Fruit fly (Drosophila melanogaster) whole organism, embryonic: ENCODE data around the gene CG31287.
A peak's percentile ranks its signal among the peaks of the same experiment; 100 is the strongest.

Experiments used
- Awh ChIP-seq: fragments of 200-800 bp; sonication (Bioruptor generic); IDR thresholded peaks from 2 replicates; pipeline ENCODE4, ENCODE4 v1.3.6; 2022; ENCODE audit warnings: missing biosample characterization, missing genetic modification characterization
- C15 ChIP-seq: fragments of 200-800 bp; sonication (Bioruptor generic); IDR thresholded peaks from 3 replicates; pipeline ENCODE4 v1.3.6; 2022; ENCODE audit warnings: missing biosample characterization, missing genetic modification characterization
- CG10147 ChIP-seq: fragments of 200-800 bp; sonication (Bioruptor generic); optimal IDR thresholded peaks from 2 replicates; lab custom pipeline; 2019; ENCODE audit warnings: missing biosample characterization, mild to moderate bottlenecking, missing genetic modification characterization, moderate library complexity
- CG10274 ChIP-seq: fragments of 200-800 bp; sonication (Bioruptor generic); optimal IDR thresholded peaks from 3 replicates; lab custom pipeline; 2017; ENCODE audit warnings: missing biosample characterization, mild to moderate bottlenecking, missing genetic modification characterization
- CG10565 ChIP-seq: fragments of 200-800 bp; sonication (Bioruptor generic); optimal IDR thresholded peaks from 3 replicates; lab custom pipeline; 2016; ENCODE audit warnings: missing biosample characterization, mild to moderate bottlenecking, missing genetic modification characterization
- CG14014 ChIP-seq: fragments of 200-800 bp; sonication (Bioruptor generic); IDR thresholded peaks from 2 replicates; pipeline ENCODE4 v1.3.6; 2022; ENCODE audit warnings: missing biosample characterization, missing genetic modification characterization
- CG15073 ChIP-seq: fragments of 200-800 bp; sonication (Bioruptor generic); optimal IDR thresholded peaks from 2 replicates; lab custom pipeline; 2016; ENCODE audit warnings: missing biosample characterization, missing genetic modification characterization
- CG17359 ChIP-seq: fragments of 200-800 bp; sonication (Bioruptor generic); optimal IDR thresholded peaks from 3 replicates; lab custom pipeline; 2018; ENCODE audit warnings: missing biosample characterization, mild to moderate bottlenecking, missing genetic modification characterization, moderate library complexity
- CG32767 ChIP-seq: fragments of 200-800 bp; sonication (Bioruptor generic); IDR thresholded peaks from 2 replicates; pipeline ENCODE4 v1.3.6; 2022; ENCODE audit warnings: missing biosample characterization, missing genetic modification characterization
- CG6765 ChIP-seq: fragments of 200-800 bp; sonication (Bioruptor generic); optimal IDR thresholded peaks from 3 replicates; lab custom pipeline; 2017; ENCODE audit warnings: missing biosample characterization, mild to moderate bottlenecking, missing genetic modification characterization
- CG6791 ChIP-seq: fragments of 200-800 bp; sonication (Bioruptor generic); IDR thresholded peaks from 3 replicates; pipeline ENCODE4 v1.3.6; 2022; ENCODE audit warnings: missing biosample characterization, missing genetic modification characterization; ENCODE audit not compliant: partially characterized antibody
- CG7786 ChIP-seq: fragments of 200-800 bp; sonication (Bioruptor generic); optimal IDR thresholded peaks from 2 replicates; lab custom pipeline; 2016; ENCODE audit warnings: missing biosample characterization, missing genetic modification characterization
- CG7987 ChIP-seq: fragments of 200-800 bp; sonication (Bioruptor generic); optimal IDR thresholded peaks from 2 replicates; lab custom pipeline; 2018; ENCODE audit warnings: missing biosample characterization, mild to moderate bottlenecking, missing genetic modification characterization, moderate library complexity
- CG9797 ChIP-seq: fragments of 200-800 bp; sonication (Bioruptor generic); optimal IDR thresholded peaks from 3 replicates; lab custom pipeline; 2018; ENCODE audit warnings: missing biosample characterization, mild to moderate bottlenecking, missing genetic modification characterization
- CTCF ChIP-seq: fragments of 200-800 bp; sonication (Bioruptor generic); optimal IDR thresholded peaks from 2 replicates; lab custom pipeline; 2017; ENCODE audit warnings: missing biosample characterization, mild to moderate bottlenecking, missing genetic modification characterization, moderate library complexity
- Dll ChIP-seq: fragments of 200-800 bp; sonication (Bioruptor generic); IDR thresholded peaks from 4 replicates; pipeline ENCODE4 v1.3.6; 2022; ENCODE audit warnings: missing biosample characterization, missing genetic modification characterization; ENCODE audit not compliant: partially characterized antibody
- Gug ChIP-seq: fragments of 200-800 bp; sonication (Bioruptor generic); IDR thresholded peaks from 4 replicates; pipeline ENCODE4 v1.3.6; 2022; ENCODE audit warnings: missing biosample characterization, missing genetic modification characterization
- HLH4C ChIP-seq: fragments of 200-800 bp; sonication (Bioruptor generic); IDR thresholded peaks from 3 replicates; pipeline ENCODE4 v1.3.6; 2022; ENCODE audit warnings: missing biosample characterization, missing genetic modification characterization; ENCODE audit not compliant: partially characterized antibody
- Mes4 ChIP-seq: fragments of 200-800 bp; sonication (Bioruptor generic); optimal IDR thresholded peaks from 2 replicates; lab custom pipeline; 2016; ENCODE audit warnings: missing biosample characterization, missing genetic modification characterization
- PHDP ChIP-seq: fragments of 200-800 bp; sonication (Bioruptor generic); optimal IDR thresholded peaks from 3 replicates; lab custom pipeline; 2018; ENCODE audit warnings: missing biosample characterization, mild to moderate bottlenecking, missing genetic modification characterization, moderate library complexity
- Spps ChIP-seq: fragments of 200-800 bp; sonication (Bioruptor generic); optimal IDR thresholded peaks from 2 replicates; lab custom pipeline; 2018; ENCODE audit warnings: missing biosample characterization, mild to moderate bottlenecking, missing genetic modification characterization
- Stat92E ChIP-seq, 3 experiments: fragments of >200 bp in 2 of 3; fragments of 200-800 bp in 1 of 3; sonication (Bioruptor generic) in 1 of 3; optimal IDR thresholded peaks; 2 replicates each; lab custom pipeline; 2017 to 2019; ENCODE audit warnings: missing biosample characterization in 3 of 3, missing genetic modification characterization in 3 of 3, mild to moderate bottlenecking in 1 of 3, moderate library complexity in 1 of 3
- Taf1 ChIP-seq: fragments of 200-800 bp; sonication (Bioruptor generic); IDR thresholded peaks from 2 replicates; pipeline ENCODE4 v1.3.6; 2022; ENCODE audit warnings: missing biosample characterization, missing genetic modification characterization
- YL-1 ChIP-seq: fragments of 200-800 bp; sonication (Bioruptor generic); optimal IDR thresholded peaks from 3 replicates; lab custom pipeline; 2017; ENCODE audit warnings: missing biosample characterization, mild to moderate bottlenecking, missing genetic modification characterization
- ap ChIP-seq: fragments of 200-800 bp; sonication (Bioruptor generic); IDR thresholded peaks from 2 replicates; pipeline ENCODE4 v1.3.6; 2022; ENCODE audit warnings: missing biosample characterization, missing genetic modification characterization
- ara ChIP-seq: fragments of 200-800 bp; sonication (Bioruptor generic); IDR thresholded peaks from 2 replicates; pipeline ENCODE4 v1.3.6; 2022; ENCODE audit warnings: missing biosample characterization, missing genetic modification characterization
- bowl ChIP-seq: fragments of 200-800 bp; sonication (Bioruptor generic); IDR thresholded peaks from 2 replicates; pipeline ENCODE4 v1.3.6; 2022; ENCODE audit warnings: missing biosample characterization, missing genetic modification characterization
- cato ChIP-seq: fragments of 200-800 bp; sonication (Bioruptor generic); optimal IDR thresholded peaks from 2 replicates; lab custom pipeline; 2016; ENCODE audit warnings: missing biosample characterization, missing genetic modification characterization, borderline replicate concordance
- chinmo ChIP-seq: fragments of 200-800 bp; sonication (Bioruptor generic); IDR thresholded peaks from 4 replicates; pipeline ENCODE4 v1.3.6; 2022; ENCODE audit warnings: missing biosample characterization, missing genetic modification characterization; ENCODE audit not compliant: partially characterized antibody
- crp ChIP-seq, 2 experiments: fragments of 200-800 bp; sonication (Bioruptor generic); optimal IDR thresholded peaks; 2 replicates in 1 of 2; 3 replicates in 1 of 2; lab custom pipeline; 2017; ENCODE audit warnings: missing biosample characterization in 2 of 2, missing genetic modification characterization in 2 of 2, mild to moderate bottlenecking in 1 of 2, moderate library complexity in 1 of 2
- dan ChIP-seq: fragments of 200-800 bp; sonication (Bioruptor generic); IDR thresholded peaks from 2 replicates; pipeline ENCODE4 v1.3.6; 2022; ENCODE audit warnings: missing biosample characterization, missing genetic modification characterization
- ems ChIP-seq: fragments of 200-800 bp; sonication (Bioruptor generic); optimal IDR thresholded peaks from 3 replicates; lab custom pipeline; 2016; ENCODE audit warnings: missing biosample characterization, missing genetic modification characterization
- gsb ChIP-seq: fragments of 200-800 bp; sonication (Bioruptor generic); IDR thresholded peaks from 2 replicates; pipeline ENCODE4 v1.3.6; 2022; ENCODE audit warnings: missing biosample characterization, missing genetic modification characterization
- ham ChIP-seq: fragments of 200-800 bp; sonication (Bioruptor generic); IDR thresholded peaks from 2 replicates; pipeline ENCODE4 v1.3.6; 2022; ENCODE audit warnings: missing biosample characterization, missing genetic modification characterization
- hkb ChIP-seq, 2 experiments: fragments of 200-800 bp in 1 of 2; fragments of >200 bp in 1 of 2; sonication (Bioruptor generic) in 1 of 2; IDR thresholded peaks in 1 of 2; optimal IDR thresholded peaks in 1 of 2; 2 replicates each; pipeline versions ENCODE4 v1.3.6 to Lab custom; 2017 to 2022; ENCODE audit warnings: missing biosample characterization in 1 of 2, missing genetic modification characterization in 1 of 2
- jing ChIP-seq: fragments of 200-800 bp; sonication (Bioruptor generic); optimal IDR thresholded peaks from 2 replicates; lab custom pipeline; 2018; ENCODE audit warnings: missing biosample characterization, mild to moderate bottlenecking, missing genetic modification characterization
- kah ChIP-seq: fragments of 200-800 bp; sonication (Bioruptor generic); optimal IDR thresholded peaks from 2 replicates; lab custom pipeline; 2018; ENCODE audit warnings: missing biosample characterization, mild to moderate bottlenecking, missing genetic modification characterization
- lab ChIP-seq: fragments of 200-800 bp; sonication (Bioruptor generic); optimal IDR thresholded peaks from 3 replicates; lab custom pipeline; 2017; ENCODE audit warnings: missing biosample characterization, missing genetic modification characterization, mild to moderate bottlenecking, moderate library complexity, missing genetic modification reagents
- lov ChIP-seq, 2 experiments: fragments of 200-800 bp in 1 of 2; fragments of >200 bp in 1 of 2; sonication (Bioruptor generic) in 1 of 2; IDR thresholded peaks in 1 of 2; optimal IDR thresholded peaks in 1 of 2; 2 replicates in 1 of 2; 3 replicates in 1 of 2; pipeline versions ENCODE4 v1.3.6 to Lab custom; 2017 to 2022; ENCODE audit warnings: missing biosample characterization in 1 of 2, missing genetic modification characterization in 1 of 2
- mam ChIP-seq: fragments of 200-800 bp; sonication (Bioruptor generic); optimal IDR thresholded peaks from 3 replicates; lab custom pipeline; 2016; ENCODE audit warnings: missing biosample characterization, missing genetic modification characterization
- nmo ChIP-seq: fragments of 200-800 bp; sonication (Bioruptor generic); optimal IDR thresholded peaks from 2 replicates; lab custom pipeline; 2018; ENCODE audit warnings: missing biosample characterization, mild to moderate bottlenecking, missing genetic modification characterization, moderate library complexity
- otp ChIP-seq: fragments of 200-800 bp; sonication (Bioruptor generic); IDR thresholded peaks from 3 replicates; pipeline ENCODE4, ENCODE4 v1.3.6; 2022; ENCODE audit warnings: missing biosample characterization, missing genetic modification characterization
- sd ChIP-seq: fragments of 200-800 bp; sonication (Bioruptor generic); optimal IDR thresholded peaks from 3 replicates; lab custom pipeline; 2018; ENCODE audit warnings: missing biosample characterization, mild to moderate bottlenecking, missing genetic modification characterization, moderate library complexity
- sens-2 ChIP-seq: fragments of 200-800 bp; sonication (Bioruptor generic); IDR thresholded peaks from 2 replicates; pipeline ENCODE4 v1.3.6; 2022; ENCODE audit warnings: missing biosample characterization, missing genetic modification characterization
- sima ChIP-seq: fragments of 200-800 bp; sonication (Bioruptor generic); optimal IDR thresholded peaks from 2 replicates; lab custom pipeline; 2016; ENCODE audit warnings: missing biosample characterization, missing genetic modification characterization
- slou ChIP-seq: fragments of 200-800 bp; sonication (Bioruptor generic); optimal IDR thresholded peaks from 3 replicates; lab custom pipeline; 2016; ENCODE audit warnings: missing biosample characterization, missing genetic modification characterization
- tap ChIP-seq: fragments of 200-800 bp; optimal IDR thresholded peaks from 3 replicates; lab custom pipeline; 2019; ENCODE audit warnings: missing biosample characterization, mild to moderate bottlenecking, missing genetic modification characterization, moderate library complexity
- toy ChIP-seq: fragments of 200-800 bp; sonication (Bioruptor generic); IDR thresholded peaks from 2 replicates; pipeline ENCODE4 v1.3.6; 2022; ENCODE audit warnings: missing biosample characterization, missing genetic modification characterization

CG31287 gene

DNA sequence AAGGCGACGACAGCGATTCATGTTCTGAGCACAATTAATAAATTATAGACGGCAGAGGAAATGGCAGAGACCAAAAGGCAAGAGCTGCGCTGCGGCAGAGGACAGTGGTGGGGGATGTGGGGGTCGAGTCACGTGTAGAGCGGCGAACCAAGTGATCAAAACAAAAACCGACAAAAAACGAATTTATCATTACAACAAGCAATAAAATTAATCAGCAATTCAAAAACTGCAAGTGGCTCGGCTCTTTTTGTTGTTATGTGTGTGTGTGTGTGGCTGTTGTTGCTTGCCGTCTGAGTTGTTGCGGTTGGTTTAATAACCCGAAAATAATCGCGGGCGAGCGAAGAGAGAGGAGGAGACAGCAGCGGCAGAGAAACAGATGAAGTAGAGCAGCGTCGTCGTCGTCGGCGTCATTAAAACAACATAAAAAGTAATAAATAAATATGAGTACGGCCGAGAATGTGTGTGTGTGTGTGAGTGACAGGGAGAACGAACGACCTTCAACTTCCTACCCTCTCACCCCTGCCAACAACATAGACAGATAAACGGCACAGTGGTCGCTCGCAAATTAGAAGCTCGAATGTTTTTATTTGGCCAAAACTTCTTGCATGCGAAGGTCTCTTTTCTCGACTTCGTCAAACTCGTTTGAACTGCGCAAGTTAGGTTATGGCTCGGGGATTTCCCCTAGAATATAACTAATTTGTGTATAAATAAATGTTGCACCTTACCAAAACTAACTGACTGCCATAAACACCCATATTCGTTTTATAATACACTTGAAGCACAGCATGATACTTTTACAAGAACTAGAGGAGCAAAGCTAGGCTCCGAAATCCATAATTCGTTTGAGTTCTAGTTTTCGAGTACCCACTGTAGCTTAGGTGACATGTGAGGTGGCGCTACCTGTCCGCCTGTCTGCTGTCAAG lies 28.5 kb downstream of the CG31287 start (continued):
- no peak for TF ChIP-seq CG6791 (GFP tag; lab: Robert Waterston, UW)
- TF ChIP-seq CG10147 (GFP tag; lab: Kevin White, UChicago), result peak; percentile 68
- TF ChIP-seq ara (GFP tag; lab: Robert Waterston, UW), result no peak
- no peak for TF ChIP-seq CG7987
- no peak for TF ChIP-seq otp (GFP tag; lab: Robert Waterston, UW)
- peak; percentile 85 for TF ChIP-seq nmo (GFP tag; lab: Kevin White, UChicago)
- no peak for TF ChIP-seq sens-2 (GFP tag; lab: Robert Waterston, UW)
- TF ChIP-seq Stat92E (GFP tag; optimal IDR thresholded peaks at IDR 0.05; lab: Kevin White, UChicago), result no peak
- TF ChIP-seq CG17359 (tag; lab: Kevin White, UChicago), result peak; percentile 68
- TF ChIP-seq Awh (GFP tag; lab: Robert Waterston, UW), result no peak
- TF ChIP-seq hkb (optimal IDR thresholded peaks at IDR 0.05; lab: Kevin White, UChicago), result no peak
- TF ChIP-seq hkb (GFP tag; IDR thresholded peaks at IDR 0.05; lab: Robert Waterston, UW), result no peak
- TF ChIP-seq cato (GFP tag; lab: Kevin White, UChicago), result peak; percentile 59
- no peak for TF ChIP-seq Dll
- TF ChIP-seq CG32767 (GFP tag; lab: Robert Waterston, UW), result no peak
- TF ChIP-seq chinmo (GFP tag; lab: Robert Waterston, UW), result no peak
- TF ChIP-seq mam (GFP tag; lab: Kevin White, UChicago), result peak; percentile 74
- TF ChIP-seq sima, result peak; percentile 64
- TF ChIP-seq bowl (GFP tag; lab: Robert Waterston, UW), result no peak
- TF ChIP-seq CG15073 (GFP tag; lab: Kevin White, UChicago), result no peak
- TF ChIP-seq PHDP (tag; lab: Kevin White, UChicago), result peak; percentile 65
- peak; percentile 5 for TF ChIP-seq CG9797 (GFP tag; lab: Kevin White, UChicago)
- peak; percentile 49 for TF ChIP-seq ems
- TF ChIP-seq CG14014 (GFP tag; lab: Robert Waterston, UW), result no peak
- TF ChIP-seq YL-1, result peak; percentile 14
- peak; percentile 59 for TF ChIP-seq jing (GFP tag; lab: Kevin White, UChicago)
- TF ChIP-seq toy (GFP tag; lab: Robert Waterston, UW), result no peak
- peak; percentile 66 for TF ChIP-seq Mes4
- peak; percentile 45 for TF ChIP-seq tap (tag; lab: Kevin White, UChicago)
- no peak for TF ChIP-seq gsb
- peak; percentile 69 for TF ChIP-seq lab (GFP tag; lab: Kevin White, UChicago)
- TF ChIP-seq Taf1 (GFP tag; lab: Robert Waterston, UW), result no peak
- TF ChIP-seq slou (GFP tag; lab: Kevin White, UChicago), result no peak
- TF ChIP-seq Spps, result peak; percentile 55
- TF ChIP-seq crp (GFP tag; optimal IDR thresholded peaks at IDR 0.05; lab: Kevin White, UChicago), result peak in 1 of 2 experiments; percentile 17
- peak; percentile 47 for TF ChIP-seq kah
- TF ChIP-seq sd (tag; lab: Kevin White, UChicago), result peak; percentile 46
- no peak for TF ChIP-seq ap (GFP tag; lab: Robert Waterston, UW)
- TF ChIP-seq CTCF (GFP tag; lab: Kevin White, UChicago), result peak; percentile 40
- no peak for TF ChIP-seq C15 (GFP tag; lab: Robert Waterston, UW)
- peak; percentile 5 for TF ChIP-seq CG10565 (GFP tag; lab: Kevin White, UChicago)
- peak; percentile 77 for TF ChIP-seq CG7786
- TF ChIP-seq CG10274 (GFP tag; lab: Kevin White, UChicago), result peak; percentile 58
- TF ChIP-seq dan (GFP tag; lab: Robert Waterston, UW), result no peak
- TF ChIP-seq Gug (GFP tag; lab: Robert Waterston, UW), result peak; percentile 61; the same call in 3 of the 4 replicates
- TF ChIP-seq HLH4C (GFP tag; lab: Robert Waterston, UW), result no peak
- no peak for TF ChIP-seq ham (GFP tag; lab: Robert Waterston, UW)
- no peak for TF ChIP-seq lov (optimal IDR thresholded peaks at IDR 0.05; lab: Kevin White, UChicago)
- no peak for TF ChIP-seq lov (GFP tag; IDR thresholded peaks at IDR 0.05; lab: Robert Waterston, UW)
- no peak for TF ChIP-seq CG6765 (GFP tag; lab: Kevin White, UChicago)
